Fruit fly (Drosophila melanogaster) whole organism, embryonic: Measurements from ENCODE around the gene CG3625.

Source experiments
- Aef1 ChIP-seq: fragments of 200-800 bp; sonication (Bioruptor generic); IDR thresholded peaks from 3 replicates; pipeline ENCODE4 v1.3.6; 2022; ENCODE audit warnings: missing biosample characterization, missing genetic modification characterization
- BtbVII ChIP-seq: fragments of 200-800 bp; sonication (Bioruptor generic); optimal IDR thresholded peaks from 3 replicates; lab custom pipeline; 2017; ENCODE audit warnings: missing biosample characterization, mild to moderate bottlenecking, missing genetic modification characterization
- CG11398 ChIP-seq: fragments of 200-800 bp; sonication (Bioruptor generic); optimal IDR thresholded peaks from 2 replicates; lab custom pipeline; 2016; ENCODE audit warnings: missing biosample characterization, missing genetic modification characterization
- CG13894 ChIP-seq: fragments of 200-800 bp; sonication (Bioruptor generic); optimal IDR thresholded peaks from 3 replicates; lab custom pipeline; 2018; ENCODE audit warnings: missing biosample characterization, mild to moderate bottlenecking, missing genetic modification characterization, moderate library complexity
- CG15073 ChIP-seq: fragments of 200-800 bp; sonication (Bioruptor generic); optimal IDR thresholded peaks from 2 replicates; lab custom pipeline; 2016; ENCODE audit warnings: missing biosample characterization, missing genetic modification characterization
- CG15479 ChIP-seq: fragments of 200-800 bp; sonication (Bioruptor generic); optimal IDR thresholded peaks from 3 replicates; lab custom pipeline; 2019; ENCODE audit warnings: missing biosample characterization, mild to moderate bottlenecking, missing genetic modification characterization, moderate library complexity
- CG16779 ChIP-seq: fragments of 200-800 bp; sonication (Bioruptor generic); IDR thresholded peaks from 2 replicates; pipeline ENCODE4 v1.3.6; 2022; ENCODE audit warnings: missing biosample characterization, missing genetic modification characterization
- CG16813 ChIP-seq: fragments of 200-800 bp; sonication (Bioruptor generic); IDR thresholded peaks from 3 replicates; pipeline ENCODE4 v1.3.6; 2022; ENCODE audit warnings: missing biosample characterization, missing genetic modification characterization; ENCODE audit not compliant: partially characterized antibody
- CG16815 ChIP-seq: fragments of 200-800 bp; sonication (Bioruptor generic); optimal IDR thresholded peaks from 3 replicates; lab custom pipeline; 2017; ENCODE audit warnings: missing biosample characterization, mild to moderate bottlenecking, missing genetic modification characterization
- CG1792 ChIP-seq: fragments of 200-800 bp; sonication (Bioruptor generic); optimal IDR thresholded peaks from 2 replicates; lab custom pipeline; 2016; ENCODE audit warnings: missing biosample characterization, missing genetic modification characterization
- CG18011 ChIP-seq: fragments of 200-800 bp; sonication (Bioruptor generic); optimal IDR thresholded peaks from 2 replicates; lab custom pipeline; 2017; ENCODE audit warnings: missing biosample characterization, missing genetic modification characterization, mild to moderate bottlenecking, moderate library complexity, missing genotype
- CG2129 ChIP-seq: fragments of 200-800 bp; sonication (Bioruptor generic); IDR thresholded peaks from 2 replicates; pipeline ENCODE4 v1.3.6; 2022; ENCODE audit warnings: missing biosample characterization, missing genetic modification characterization; ENCODE audit not compliant: partially characterized antibody
- CG2875 ChIP-seq: fragments of 200-800 bp; sonication (Bioruptor generic); optimal IDR thresholded peaks from 2 replicates; lab custom pipeline; 2017; ENCODE audit warnings: missing biosample characterization, mild to moderate bottlenecking, missing genetic modification characterization, missing genetic modification reagents
- CG30431 ChIP-seq: fragments of 200-800 bp; sonication (Bioruptor generic); optimal IDR thresholded peaks from 2 replicates; lab custom pipeline; 2017; ENCODE audit warnings: missing biosample characterization, missing genetic modification characterization
- CG31224 ChIP-seq: fragments of 200-800 bp; sonication (Bioruptor generic); IDR thresholded peaks from 2 replicates; pipeline ENCODE4 v1.3.6; 2022; ENCODE audit warnings: missing biosample characterization, missing genetic modification characterization
- CG3995 ChIP-seq: fragments of 200-800 bp; sonication (Bioruptor generic); optimal IDR thresholded peaks from 3 replicates; lab custom pipeline; 2016; ENCODE audit warnings: missing biosample characterization, missing genetic modification characterization
- CG4617 ChIP-seq: fragments of 200-800 bp; sonication (Bioruptor generic); optimal IDR thresholded peaks from 3 replicates; lab custom pipeline; 2016; ENCODE audit warnings: missing biosample characterization, missing genetic modification characterization, borderline replicate concordance
- CG9437 ChIP-seq: fragments of 200-800 bp; sonication (Bioruptor generic); optimal IDR thresholded peaks from 2 replicates; lab custom pipeline; 2018; ENCODE audit warnings: missing biosample characterization, mild to moderate bottlenecking, missing genetic modification characterization
- Chrac-16 ChIP-seq: fragments of 200-800 bp; sonication (Bioruptor generic); optimal IDR thresholded peaks from 3 replicates; lab custom pipeline; 2016; ENCODE audit warnings: missing biosample characterization, missing genetic modification characterization
- CrebB ChIP-seq: fragments of 200-800 bp; sonication (Bioruptor generic); optimal IDR thresholded peaks from 3 replicates; lab custom pipeline; 2018; ENCODE audit warnings: missing biosample characterization, mild to moderate bottlenecking, missing genetic modification characterization
- D19B ChIP-seq: fragments of 200-800 bp; sonication (Bioruptor generic); optimal IDR thresholded peaks from 2 replicates; lab custom pipeline; 2017; ENCODE audit warnings: missing biosample characterization, mild to moderate bottlenecking, missing genetic modification characterization
- Doc3 ChIP-seq: fragments of 200-800 bp; sonication (Bioruptor generic); IDR thresholded peaks from 3 replicates; pipeline ENCODE4 v1.3.6; 2022; ENCODE audit warnings: missing biosample characterization, missing genetic modification characterization; ENCODE audit not compliant: partially characterized antibody
- Dp ChIP-seq: fragments of 200-800 bp; sonication (Bioruptor generic); optimal IDR thresholded peaks from 2 replicates; lab custom pipeline; 2018; ENCODE audit warnings: missing biosample characterization, mild to moderate bottlenecking, missing genetic modification characterization, moderate library complexity
- Gsc ChIP-seq: fragments of 200-800 bp; sonication (Bioruptor generic); IDR thresholded peaks from 2 replicates; pipeline ENCODE4 v1.3.6; 2022; ENCODE audit warnings: missing biosample characterization, missing genetic modification characterization
- Hr39 ChIP-seq: fragments of >200 bp; optimal IDR thresholded peaks from 2 replicates; lab custom pipeline; 2017
- Hr51 ChIP-seq, 2 experiments: fragments of 200-800 bp; sonication (Bioruptor generic); optimal IDR thresholded peaks; 2 replicates in 1 of 2; 3 replicates in 1 of 2; lab custom pipeline; 2016 to 2018; ENCODE audit warnings: missing biosample characterization in 2 of 2, missing genetic modification characterization in 2 of 2, mild to moderate bottlenecking in 1 of 2, moderate library complexity in 1 of 2
- Med ChIP-seq: fragments of 200-800 bp; sonication (Bioruptor generic); peaks from one replicate; lab custom pipeline; 2016; ENCODE audit warnings: missing biosample characterization, missing genetic modification characterization, mild to moderate bottlenecking, inconsistent platforms, moderate library complexity
- Mes4 ChIP-seq: fragments of 200-800 bp; sonication (Bioruptor generic); optimal IDR thresholded peaks from 2 replicates; lab custom pipeline; 2016; ENCODE audit warnings: missing biosample characterization, missing genetic modification characterization
- Side ChIP-seq: fragments of 200-800 bp; sonication (Bioruptor generic); optimal IDR thresholded peaks from 2 replicates; lab custom pipeline; 2016; ENCODE audit warnings: missing biosample characterization, missing genetic modification characterization
- YL-1 ChIP-seq: fragments of 200-800 bp; sonication (Bioruptor generic); optimal IDR thresholded peaks from 3 replicates; lab custom pipeline; 2017; ENCODE audit warnings: missing biosample characterization, mild to moderate bottlenecking, missing genetic modification characterization
- abd-A ChIP-seq: fragments of 200-800 bp; sonication (Bioruptor generic); optimal IDR thresholded peaks from 3 replicates; lab custom pipeline; 2019; ENCODE audit warnings: missing biosample characterization, mild to moderate bottlenecking, missing genetic modification characterization, moderate library complexity
- ash1 ChIP-seq: fragments of 200-800 bp; sonication (Bioruptor generic); optimal IDR thresholded peaks from 2 replicates; lab custom pipeline; 2018; ENCODE audit warnings: missing biosample characterization, mild to moderate bottlenecking, missing genetic modification characterization
- cwo ChIP-seq: fragments of 200-800 bp; sonication (Bioruptor generic); optimal IDR thresholded peaks from 3 replicates; lab custom pipeline; 2017; ENCODE audit warnings: missing biosample characterization, missing genetic modification characterization, mild to moderate bottlenecking, moderate library complexity, missing genetic modification reagents
- gce ChIP-seq: fragments of 200-800 bp; sonication (Bioruptor generic); IDR thresholded peaks from 3 replicates; pipeline ENCODE4 v1.3.6; 2022; ENCODE audit warnings: missing biosample characterization, missing genetic modification characterization
- gfzf ChIP-seq: fragments of 200-800 bp; sonication (Bioruptor generic); optimal IDR thresholded peaks from 2 replicates; lab custom pipeline; 2016; ENCODE audit warnings: missing biosample characterization, mild to moderate bottlenecking, missing genetic modification characterization, moderate library complexity
- kni ChIP-seq: fragments of 200-800 bp; sonication (Bioruptor generic); optimal IDR thresholded peaks from 3 replicates; lab custom pipeline; 2017; ENCODE audit warnings: mild to moderate bottlenecking, missing biosample characterization, missing genetic modification reagents, missing genetic modification characterization
- nau ChIP-seq: fragments of 200-800 bp; sonication (Bioruptor generic); optimal IDR thresholded peaks from 3 replicates; lab custom pipeline; 2017; ENCODE audit warnings: missing biosample characterization, mild to moderate bottlenecking, missing genetic modification characterization, missing genetic modification reagents
- onecut ChIP-seq: fragments of 200-800 bp; sonication (Bioruptor generic); IDR thresholded peaks from 2 replicates; pipeline ENCODE4 v1.3.6; 2022; ENCODE audit warnings: missing biosample characterization, missing genetic modification characterization
- pum ChIP-seq: fragments of 200-800 bp; sonication (Bioruptor generic); optimal IDR thresholded peaks from 2 replicates; lab custom pipeline; 2016; ENCODE audit warnings: missing biosample characterization, missing genetic modification characterization
- seq ChIP-seq: fragments of 200-800 bp; sonication (Bioruptor generic); IDR thresholded peaks from 2 replicates; pipeline ENCODE4 v1.3.6; 2022; ENCODE audit warnings: missing biosample characterization, missing genetic modification characterization
- slp2 ChIP-seq: fragments of 200-800 bp; sonication (Bioruptor generic); optimal IDR thresholded peaks from 2 replicates; lab custom pipeline; 2016; ENCODE audit warnings: missing biosample characterization, missing genetic modification characterization
- tap ChIP-seq: fragments of 200-800 bp; optimal IDR thresholded peaks from 3 replicates; lab custom pipeline; 2019; ENCODE audit warnings: missing biosample characterization, mild to moderate bottlenecking, missing genetic modification characterization, moderate library complexity
- tgo ChIP-seq: fragments of 200-800 bp; sonication (Bioruptor generic); IDR thresholded peaks from 3 replicates; pipeline ENCODE4 v1.3.6; 2022; ENCODE audit warnings: missing biosample characterization, missing genetic modification characterization
- tna ChIP-seq: fragments of 200-800 bp; sonication (Bioruptor generic); IDR thresholded peaks from 2 replicates; pipeline ENCODE4 v1.3.6; 2022; ENCODE audit warnings: missing biosample characterization, missing genetic modification characterization; ENCODE audit not compliant: partially characterized antibody
- tup ChIP-seq: fragments of 200-800 bp; sonication (Bioruptor generic); optimal IDR thresholded peaks from 2 replicates; lab custom pipeline; 2016; ENCODE audit warnings: missing biosample characterization, mild to moderate bottlenecking, missing genetic modification characterization, moderate library complexity
- twi ChIP-seq: fragments of 200-800 bp; optimal IDR thresholded peaks from 2 replicates; lab custom pipeline; 2019; ENCODE audit warnings: missing biosample characterization, mild to moderate bottlenecking, missing genetic modification characterization, moderate library complexity
- unpg ChIP-seq: fragments of 200-800 bp; sonication (Bioruptor generic); optimal IDR thresholded peaks from 3 replicates; lab custom pipeline; 2018; ENCODE audit warnings: missing biosample characterization, mild to moderate bottlenecking, missing genetic modification characterization, moderate library complexity
- vnd ChIP-seq: fragments of 200-800 bp; sonication (Bioruptor generic); IDR thresholded peaks from 3 replicates; pipeline ENCODE4 v1.3.6; 2022; ENCODE audit warnings: missing biosample characterization, missing genetic modification characterization; ENCODE audit not compliant: partially characterized antibody
- zen ChIP-seq: fragments of 200-800 bp; sonication (Bioruptor generic); optimal IDR thresholded peaks from 3 replicates; lab custom pipeline; 2018; ENCODE audit warnings: missing biosample characterization, mild to moderate bottlenecking, missing genetic modification characterization, moderate library complexity

The CG3625 gene

dm6 chr2L:250507-251215 lies 40.9 kb downstream of the CG3625 start, which contains the start of gene kis (continued):
- TF ChIP-seq CG16813 (peak; percentile 95), YL-1 (GFP tag; lab: Kevin White, UChicago) (peak; percentile 88), vnd (peak; percentile 93), CG13894 (tag; lab: Kevin White, UChicago) (peak; percentile 66), Med (GFP tag; lab: Kevin White, UChicago) (peak; percentile 91), slp2 (GFP tag; lab: Kevin White, UChicago) (no peak), cwo (GFP tag; lab: Kevin White, UChicago) (peak; percentile 36), seq (GFP tag; lab: Robert Waterston, UW) (no peak), zen (peak; percentile 39), Doc3 (GFP tag; lab: Robert Waterston, UW) (peak; percentile 95), CG9437 (peak; percentile 100), CG30431 (no peak), D19B (no peak), CG4617 (peak; percentile 84), pum (GFP tag; lab: Kevin White, UChicago) (no peak), CG15073 (no peak), nau (GFP tag; lab: Kevin White, UChicago) (no peak), ash1 (peak; percentile 23), Hr39 (lab: Kevin White, UChicago) (no peak), twi (tag; lab: Kevin White, UChicago) (peak; percentile 12), tgo (GFP tag; lab: Robert Waterston, UW) (no peak), unpg (GFP tag; lab: Kevin White, UChicago) (peak; percentile 43), CG11398 (no peak), Mes4 (GFP tag; lab: Kevin White, UChicago) (peak; percentile 29), tna (peak; percentile 91), CrebB (tag; lab: Kevin White, UChicago) (peak; percentile 43), tup (no peak), Aef1 (GFP tag; lab: Robert Waterston, UW) (peak; percentile 87), tap (no peak), BtbVII (GFP tag; lab: Kevin White, UChicago) (no peak), kni (GFP tag; lab: Kevin White, UChicago) (peak; percentile 27), CG1792 (GFP tag; lab: Kevin White, UChicago) (peak; percentile 16), Hr51 (GFP tag; optimal IDR thresholded peaks at IDR 0.05; lab: Kevin White, UChicago) (peak; percentile 33 to 41), Side (GFP tag; lab: Kevin White, UChicago) (peak; percentile 34), CG16815 (GFP tag; lab: Kevin White, UChicago) (no peak), gce (GFP tag; lab: Robert Waterston, UW) (no peak), CG2875 (GFP tag; lab: Kevin White, UChicago) (no peak), CG18011 (peak; percentile 27), CG2129 (GFP tag; lab: Robert Waterston, UW) (peak; percentile 93), onecut (GFP tag; lab: Robert Waterston, UW) (0 out of 2 replicates have a peak, but pooled peaks have one; percentile 31), abd-A (tag; lab: Kevin White, UChicago) (peak; percentile 68), Chrac-16 (peak; percentile 3), Dp (GFP tag; lab: Kevin White, UChicago) (peak; percentile 56), CG3995 (GFP tag; lab: Kevin White, UChicago) (peak; percentile 75), Gsc (GFP tag; lab: Robert Waterston, UW) (no peak), CG15479 (GFP tag; lab: Kevin White, UChicago) (no peak), CG16779 (GFP tag; lab: Robert Waterston, UW) (no peak), CG31224 (no peak), gfzf (GFP tag; lab: Kevin White, UChicago) (peak; percentile 54)
